Worm (Caenorhabditis elegans) whole organism, young adult: ENCODE results near the gene H35N09.1.

Experiments used
- B0019.2 ChIP-seq: fragments of 200-800 bp; sonication (Bioruptor generic); conservative IDR thresholded peaks from 2 replicates; pipeline ENCODE4 v1.3.6; 2022; ENCODE audit warnings: missing genetic modification reagents, missing genetic modification characterization, missing compliant biosample characterization
- B0261.1 ChIP-seq: sonication (generic microtip); optimal IDR thresholded peaks from 2 replicates; lab custom pipeline; 2016; ENCODE audit warnings: mild to moderate bottlenecking, missing genetic modification characterization, moderate library complexity, missing compliant biosample characterization
- D2030.7 ChIP-seq: fragments of 200-800 bp; sonication (Bioruptor generic); IDR thresholded peaks from 2 replicates; pipeline ENCODE4 v1.3.6; 2022; ENCODE audit warnings: missing genetic modification reagents, missing genetic modification characterization, missing compliant biosample characterization
- F37B4.10 ChIP-seq: fragments of 200-800 bp; sonication (Bioruptor generic); IDR thresholded peaks from 2 replicates; pipeline ENCODE4 v1.3.6; 2022; ENCODE audit warnings: missing genetic modification characterization, missing compliant biosample characterization
- F49E8.2 ChIP-seq: sonication (generic microtip); optimal IDR thresholded peaks from 3 replicates; lab custom pipeline; 2017; ENCODE audit warnings: missing genetic modification characterization, mild to moderate bottlenecking, missing compliant biosample characterization, antibody characterized with exemption, moderate library complexity; ENCODE audit not compliant: insufficient read depth
- F52B5.7 ChIP-seq: sonication (generic microtip); optimal IDR thresholded peaks from 2 replicates; lab custom pipeline; 2016; ENCODE audit warnings: mild to moderate bottlenecking, missing genetic modification characterization, missing compliant biosample characterization
- F57C9.4 ChIP-seq: sonication (generic microtip); optimal IDR thresholded peaks from 2 replicates; lab custom pipeline; 2017; ENCODE audit warnings: mild to moderate bottlenecking, missing genetic modification characterization, missing compliant biosample characterization
- K11D2.4 ChIP-seq: fragments of 200-800 bp; sonication (Bioruptor generic); IDR thresholded peaks from 2 replicates; pipeline ENCODE4 v1.3.6; 2022; ENCODE audit warnings: missing genetic modification reagents, missing genetic modification characterization, missing compliant biosample characterization
- T07F8.4 ChIP-seq: sonication (generic microtip); optimal IDR thresholded peaks from 2 replicates; lab custom pipeline; 2016; ENCODE audit warnings: mild to moderate bottlenecking, missing genetic modification characterization, moderate library complexity, missing compliant biosample characterization
- T26A5.8 ChIP-seq: sonication (generic microtip); optimal IDR thresholded peaks from 2 replicates; lab custom pipeline; 2016; ENCODE audit warnings: missing genetic modification characterization, missing compliant biosample characterization
- Y56A3A.18 ChIP-seq: fragments of 200-800 bp; sonication (Bioruptor generic); IDR thresholded peaks from 2 replicates; pipeline ENCODE4 v1.3.6; 2022; ENCODE audit warnings: missing genetic modification reagents, missing genetic modification characterization, missing compliant biosample characterization
- Y67H2A.10 ChIP-seq: fragments of 200-800 bp; sonication (Bioruptor generic); conservative IDR thresholded peaks from 2 replicates; pipeline ENCODE4 v1.3.6; 2022; ENCODE audit warnings: missing genetic modification reagents, missing genetic modification characterization, missing compliant biosample characterization
- ZK185.1 ChIP-seq: sonication (generic microtip); optimal IDR thresholded peaks from 2 replicates; lab custom pipeline; 2016; ENCODE audit warnings: mild to moderate bottlenecking, missing genetic modification characterization, missing compliant biosample characterization; ENCODE audit not compliant: poor library complexity, severe bottlenecking
- akir-1 ChIP-seq: fragments of 200-800 bp; sonication (Bioruptor generic); optimal IDR thresholded peaks from 2 replicates; lab custom pipeline; 2018; ENCODE audit warnings: mild to moderate bottlenecking, missing genetic modification characterization, moderate library complexity, missing compliant biosample characterization
- ama-1 ChIP-seq, 3 experiments: fragments of 150-350 bp in 1 of 3; sonication (generic microtip) in 2 of 3; optimal IDR thresholded peaks; 2 replicates each; lab custom pipeline; 2014 to 2018; ENCODE audit warnings: missing biosample characterization in 2 of 3, missing genetic modification characterization in 2 of 3, missing genetic modification reagents in 2 of 3
- attf-5 ChIP-seq: fragments of 200-800 bp; sonication (Bioruptor generic); optimal IDR thresholded peaks from 2 replicates; lab custom pipeline; 2018; ENCODE audit warnings: mild to moderate bottlenecking, missing genetic modification characterization, missing compliant biosample characterization
- attf-6 ChIP-seq: fragments of 200-800 bp; sonication (Bioruptor generic); IDR thresholded peaks from 2 replicates; pipeline ENCODE4 v1.3.6; 2022; ENCODE audit warnings: missing genetic modification reagents, missing genetic modification characterization, missing compliant biosample characterization
- ccch-3 ChIP-seq: fragments of 200-800 bp; sonication (Bioruptor generic); optimal IDR thresholded peaks from 2 replicates; lab custom pipeline; 2018; ENCODE audit warnings: mild to moderate bottlenecking, missing genetic modification characterization, missing compliant biosample characterization
- ceh-100 ChIP-seq: fragments of 200-800 bp; sonication (Bioruptor generic); IDR thresholded peaks from 2 replicates; pipeline ENCODE4 v1.3.6; 2022; ENCODE audit warnings: missing genetic modification reagents, missing genetic modification characterization, missing compliant biosample characterization
- ceh-27 ChIP-seq: fragments of 200-800 bp; sonication (Bioruptor generic); optimal IDR thresholded peaks from 2 replicates; lab custom pipeline; 2018; ENCODE audit warnings: mild to moderate bottlenecking, missing genetic modification characterization, moderate library complexity, missing compliant biosample characterization
- ceh-40 ChIP-seq: fragments of 200-800 bp; sonication (Bioruptor generic); IDR thresholded peaks from 2 replicates; pipeline ENCODE4 v1.3.6; 2022; ENCODE audit warnings: missing genetic modification characterization, missing compliant biosample characterization
- ceh-58 ChIP-seq: fragments of 200-800 bp; sonication (Bioruptor generic); IDR thresholded peaks from 2 replicates; pipeline ENCODE4 v1.3.6; 2022; ENCODE audit warnings: missing genetic modification characterization, missing compliant biosample characterization
- die-1 ChIP-seq: sonication (generic microtip); optimal IDR thresholded peaks from 2 replicates; lab custom pipeline; 2016; ENCODE audit warnings: missing genotype, mild to moderate bottlenecking, missing genetic modification characterization, missing compliant biosample characterization
- dox-1 ChIP-seq: fragments of 200-800 bp; sonication (Bioruptor generic); IDR thresholded peaks from 2 replicates; pipeline ENCODE4 v1.3.6; 2022; ENCODE audit warnings: missing genetic modification reagents, missing genetic modification characterization, missing compliant biosample characterization
- dpff-1 ChIP-seq: sonication (generic microtip); optimal IDR thresholded peaks from 2 replicates; lab custom pipeline; 2017; ENCODE audit warnings: mild to moderate bottlenecking, missing genetic modification characterization, missing compliant biosample characterization
- efl-1 ChIP-seq: fragments of 150-350 bp; optimal IDR thresholded peaks from 2 replicates; lab custom pipeline; 2014; ENCODE audit warnings: missing biosample characterization, missing genetic modification reagents, missing genetic modification characterization
- hlh-12 ChIP-seq: sonication (generic microtip); optimal IDR thresholded peaks from 2 replicates; lab custom pipeline; 2016; ENCODE audit warnings: missing genetic modification characterization, missing compliant biosample characterization
- hlh-26 ChIP-seq: fragments of 200-800 bp; sonication (Bioruptor generic); conservative IDR thresholded peaks from 2 replicates; pipeline ENCODE4 v1.3.6; 2022; ENCODE audit warnings: missing genetic modification reagents, missing genetic modification characterization, missing compliant biosample characterization
- lsl-1 ChIP-seq: fragments of 200-800 bp; sonication (Bioruptor generic); optimal IDR thresholded peaks from 2 replicates; lab custom pipeline; 2018; ENCODE audit warnings: mild to moderate bottlenecking, missing genetic modification characterization, moderate library complexity, missing compliant biosample characterization
- lsy-27 ChIP-seq: sonication (generic microtip); optimal IDR thresholded peaks from 2 replicates; lab custom pipeline; 2017; ENCODE audit warnings: missing genetic modification characterization, mild to moderate bottlenecking, missing compliant biosample characterization, antibody characterized with exemption, missing genotype, borderline replicate concordance; ENCODE audit not compliant: insufficient read depth
- madf-3 ChIP-seq: fragments of 200-800 bp; sonication (Bioruptor generic); IDR thresholded peaks from 2 replicates; pipeline ENCODE4 v1.3.6; 2022; ENCODE audit warnings: missing genetic modification reagents, missing genetic modification characterization, missing compliant biosample characterization
- mel-28 ChIP-seq: sonication (generic microtip); optimal IDR thresholded peaks from 2 replicates; lab custom pipeline; 2016; ENCODE audit warnings: borderline replicate concordance, mild to moderate bottlenecking, missing genetic modification characterization, missing compliant biosample characterization
- mxl-1 ChIP-seq: sonication (generic microtip); optimal IDR thresholded peaks from 2 replicates; lab custom pipeline; 2016; ENCODE audit warnings: missing genetic modification characterization, missing compliant biosample characterization
- nhr-80 ChIP-seq: sonication (generic microtip); optimal IDR thresholded peaks from 2 replicates; lab custom pipeline; 2016; ENCODE audit warnings: missing genetic modification characterization, missing compliant biosample characterization
- nhr-90 ChIP-seq: sonication (generic microtip); optimal IDR thresholded peaks from 2 replicates; lab custom pipeline; 2016; ENCODE audit warnings: missing genotype, mild to moderate bottlenecking, missing genetic modification characterization, missing compliant biosample characterization
- pbrm-1 ChIP-seq: fragments of 200-800 bp; sonication (Bioruptor generic); IDR thresholded peaks from 2 replicates; pipeline ENCODE4 v1.3.6; 2022; ENCODE audit warnings: missing genetic modification reagents, missing genetic modification characterization, missing compliant biosample characterization
- pha-4 ChIP-seq: fragments of 150-350 bp; sonication (generic microtip); optimal IDR thresholded peaks from 2 replicates; lab custom pipeline; 2014; ENCODE audit warnings: missing biosample characterization, missing genetic modification reagents, missing genetic modification characterization
- rcor-1 ChIP-seq: fragments of 200-800 bp; sonication (Bioruptor generic); IDR thresholded peaks from 2 replicates; pipeline ENCODE4 v1.3.6; 2022; ENCODE audit warnings: missing genetic modification reagents, missing genetic modification characterization, missing compliant biosample characterization
- repo-1 ChIP-seq: sonication (generic microtip); optimal IDR thresholded peaks from 2 replicates; lab custom pipeline; 2017; ENCODE audit warnings: mild to moderate bottlenecking, missing genetic modification characterization, missing compliant biosample characterization
- rpc-1 ChIP-seq, 2 experiments: fragments of 150-350 bp in 1 of 2; sonication (generic microtip) in 1 of 2; optimal IDR thresholded peaks; 2 replicates each; lab custom pipeline; 2014 to 2018; ENCODE audit warnings: missing biosample characterization in 1 of 2, missing genetic modification characterization in 1 of 2, missing genetic modification reagents in 1 of 2, missing genotype in 1 of 2
- unc-130 ChIP-seq: sonication (generic microtip); optimal IDR thresholded peaks from 2 replicates; lab custom pipeline; 2016; ENCODE audit warnings: missing genetic modification reagents, missing genetic modification characterization, missing compliant biosample characterization
- xnd-1 ChIP-seq: sonication (generic microtip); optimal IDR thresholded peaks from 2 replicates; lab custom pipeline; 2016; ENCODE audit warnings: missing genotype, missing genetic modification reagents, missing genetic modification characterization, missing compliant biosample characterization
- zim-3 ChIP-seq: sonication (generic microtip); optimal IDR thresholded peaks from 2 replicates; lab custom pipeline; 2017; ENCODE audit warnings: mild to moderate bottlenecking, missing genetic modification characterization, moderate library complexity, missing compliant biosample characterization
- ztf-18 ChIP-seq: sonication (generic microtip); optimal IDR thresholded peaks from 2 replicates; lab custom pipeline; 2016; ENCODE audit warnings: missing genotype, mild to moderate bottlenecking, missing genetic modification characterization, missing compliant biosample characterization
- ztf-26 ChIP-seq: sonication (generic microtip); optimal IDR thresholded peaks from 2 replicates; lab custom pipeline; 2017; ENCODE audit warnings: missing genetic modification characterization, missing compliant biosample characterization
- ztf-28 ChIP-seq: fragments of 200-800 bp; sonication (Bioruptor generic); IDR thresholded peaks from 2 replicates; pipeline ENCODE4 v1.3.6; 2022; ENCODE audit warnings: missing genetic modification reagents, missing genetic modification characterization, missing compliant biosample characterization
- ztf-3 ChIP-seq: fragments of 200-800 bp; sonication (Bioruptor generic); optimal IDR thresholded peaks from 2 replicates; lab custom pipeline; 2018; ENCODE audit warnings: mild to moderate bottlenecking, missing genetic modification characterization, missing compliant biosample characterization
- ztf-6 ChIP-seq: fragments of 200-800 bp; sonication (Bioruptor generic); IDR thresholded peaks from 2 replicates; pipeline ENCODE4 v1.3.6; 2022; ENCODE audit warnings: missing genetic modification reagents, missing genetic modification characterization, missing compliant biosample characterization

Gene H35N09.1

ce11 chrX:8650535-8650934 lies 45.4 kb downstream of the H35N09.1 start (continued):
- TF ChIP-seq ceh-100 (GFP tag; lab: Robert Waterston, UW) (peak; percentile 33), madf-3 (GFP tag; lab: Robert Waterston, UW) (no peak), mxl-1 (tag; lab: Kevin White, UChicago) (peak; percentile 3), ccch-3 (GFP tag; lab: Kevin White, UChicago) (no peak), unc-130 (peak; percentile 20), hlh-26 (GFP tag; lab: Robert Waterston, UW) (no peak), pha-4 (no peak), B0019.2 (no peak), dpff-1 (no peak), hlh-12 (peak; percentile 17), Y56A3A.18 (GFP tag; lab: Robert Waterston, UW) (no peak), rcor-1 (GFP tag; lab: Robert Waterston, UW) (peak; percentile 66), xnd-1 (no peak), F57C9.4 (tag; lab: Kevin White, UChicago) (no peak), T07F8.4 (peak; percentile 38), ztf-6 (GFP tag; lab: Robert Waterston, UW) (no peak), ztf-18 (tag; lab: Kevin White, UChicago) (peak; percentile 54), ztf-3 (GFP tag; lab: Kevin White, UChicago) (no peak), zim-3 (tag; lab: Kevin White, UChicago) (peak; percentile 36), mel-28 (tag; lab: Kevin White, UChicago) (no peak), lsl-1 (GFP tag; lab: Kevin White, UChicago) (peak; percentile 23), nhr-90 (tag; lab: Kevin White, UChicago) (peak; percentile 65), die-1 (tag; lab: Kevin White, UChicago) (peak; percentile 77), akir-1 (GFP tag; lab: Kevin White, UChicago) (no peak), repo-1 (tag; lab: Kevin White, UChicago) (peak; percentile 49), T26A5.8 (tag; lab: Kevin White, UChicago) (peak; percentile 50), ceh-58 (no peak), B0261.1 (tag; lab: Kevin White, UChicago) (peak; percentile 84), ceh-40 (GFP tag; lab: Robert Waterston, UW) (0 out of 2 replicates have a peak, but pooled peaks have one; percentile 32), ZK185.1 (tag; lab: Kevin White, UChicago) (peak; percentile 39), pbrm-1 (GFP tag; lab: Robert Waterston, UW) (peak; percentile 80), ztf-26 (tag; lab: Kevin White, UChicago) (no peak), ama-1 (optimal IDR thresholded peaks at IDR 0.05; lab: Kevin White, UChicago) (no peak), ama-1 (GFP tag; optimal IDR thresholded peaks at IDR 0.05; lab: Kevin White, UChicago) (peak; percentile 7 to 68), ztf-28 (GFP tag; lab: Robert Waterston, UW) (no peak), D2030.7 (peak; percentile 86), F37B4.10 (GFP tag; lab: Robert Waterston, UW) (no peak), lsy-27 (tag; lab: Kevin White, UChicago) (no peak), K11D2.4 (GFP tag; lab: Robert Waterston, UW) (no peak), rpc-1 (optimal IDR thresholded peaks at IDR 0.05; lab: Kevin White, UChicago) (peak; percentile 93), rpc-1 (tag; optimal IDR thresholded peaks at IDR 0.05; lab: Kevin White, UChicago) (peak; percentile 95), dox-1 (GFP tag; lab: Robert Waterston, UW) (no peak; the same call in 1 of the 2 replicates), efl-1 (peak; percentile 13), attf-6 (GFP tag; lab: Robert Waterston, UW) (peak; percentile 72; the same call in 1 of the 2 replicates), nhr-80 (tag; lab: Kevin White, UChicago) (peak; percentile 18), F49E8.2 (no peak), attf-5 (no peak), Y67H2A.10 (GFP tag; lab: Robert Waterston, UW) (0 out of 2 replicates have a peak, but pooled peaks have one; percentile 9), F52B5.7 (tag; lab: Kevin White, UChicago) (no peak), ceh-27 (GFP tag; lab: Kevin White, UChicago) (peak; percentile 53)
